Worm (Caenorhabditis elegans): Measurements from ENCODE around the gene dhs-11.
A peak's percentile ranks its signal among the peaks of the same experiment; 100 is the strongest.

dhs-11 gene

ce11 chrIII:10621208-10621607 is 21.5 kb downstream of the dhs-11 start, which contains the start of the genes lron-10 and hpr-9 (continued):
- TF ChIP-seq rcor-1 (GFP tag; IDR thresholded peaks at IDR 0.05) (peak; percentile 76), attf-3 (GFP tag; conservative IDR thresholded peaks at IDR 0.05) (no peak), bed-1 (GFP tag; IDR thresholded peaks at IDR 0.05) (peak; percentile 86; the same call in 1 of the 2 replicates), F55B11.4 (tag; optimal IDR thresholded peaks at IDR 0.05; ENCODE audit: borderline replicate concordance, insufficient read depth) (no peak), sdz-38 (tag; optimal IDR thresholded peaks at IDR 0.05) (no peak), zim-3 (tag; optimal IDR thresholded peaks at IDR 0.05) (peak; percentile 53), B0035.1 (tag; optimal IDR thresholded peaks at IDR 0.05) (no peak), fkh-3 (tag; optimal IDR thresholded peaks at IDR 0.05) (no peak), ztf-18 (tag; optimal IDR thresholded peaks at IDR 0.05) (peak; percentile 28), F39B2.1 (GFP tag; IDR thresholded peaks at IDR 0.05) (no peak), unc-130 (GFP tag; optimal IDR thresholded peaks at IDR 0.05) (peak; percentile 78), Y56A3A.18 (GFP tag; IDR thresholded peaks at IDR 0.05) (no peak), B0336.3 (GFP tag; IDR thresholded peaks at IDR 0.05) (peak; percentile 72), nhr-27 (tag; optimal IDR thresholded peaks at IDR 0.05) (peak; percentile 45), snpc-3.4 (tag; optimal IDR thresholded peaks at IDR 0.05) (peak; percentile 40), F37B4.10 (GFP tag; IDR thresholded peaks at IDR 0.05) (no peak), tlf-1 (GFP tag; optimal IDR thresholded peaks at IDR 0.05) (peak; percentile 50), F10E7.11 (tag; optimal IDR thresholded peaks at IDR 0.05) (no peak), dpff-1 (tag; optimal IDR thresholded peaks at IDR 0.05) (no peak), ceh-91 (GFP tag; IDR thresholded peaks at IDR 0.05) (peak; percentile 49), madf-6 (GFP tag; IDR thresholded peaks at IDR 0.05) (peak; percentile 78), nhr-90 (tag; optimal IDR thresholded peaks at IDR 0.05) (no peak), ceh-100 (GFP tag; IDR thresholded peaks at IDR 0.05) (peak; percentile 23; the same call in 1 of the 2 replicates), dpl-1 (GFP tag; optimal IDR thresholded peaks at IDR 0.05) (peak; percentile 17), ceh-79 (tag; optimal IDR thresholded peaks at IDR 0.05) (no peak), ccch-3 (GFP tag; optimal IDR thresholded peaks at IDR 0.05) (peak; percentile 6), F49E8.2 (tag; optimal IDR thresholded peaks at IDR 0.05; ENCODE audit: insufficient read depth) (no peak), bed-2 (GFP tag; IDR thresholded peaks at IDR 0.05) (peak; percentile 82; the same call in 1 of the 2 replicates), sptf-2 (GFP tag; optimal IDR thresholded peaks at IDR 0.05) (no peak), B0261.1 (tag; optimal IDR thresholded peaks at IDR 0.05) (peak; percentile 12), F23B12.7 (tag; optimal IDR thresholded peaks at IDR 0.05; ENCODE audit: insufficient read depth) (no peak), atf-7 (tag; optimal IDR thresholded peaks at IDR 0.05) (peak; percentile 3), F57A8.1 (GFP tag; optimal IDR thresholded peaks at IDR 0.05) (no peak), pha-4 (tag; optimal IDR thresholded peaks at IDR 0.05) (no peak), lin-54 (GFP tag; optimal IDR thresholded peaks at IDR 0.05) (peak; percentile 73)

ce11 chrIII:10615166-10615565 is 27.5 kb downstream of the dhs-11 start, which contains the start of gene mrpl-22:
Gene mrpl-22, plus strand, starts transcription at chrIII:10615466.
- no peak for TF ChIP-seq efl-1 (GFP tag; optimal IDR thresholded peaks at IDR 0.05)
- no peak for TF ChIP-seq lir-1 (GFP tag; conservative IDR thresholded peaks at IDR 0.05)
- TF ChIP-seq atf-7 (tag; optimal IDR thresholded peaks at IDR 0.05): no peak
- TF ChIP-seq Y56A3A.18 (GFP tag; IDR thresholded peaks at IDR 0.05): no peak
- peak in 1 of 3 experiments; percentile 16 for TF ChIP-seq lin-35 (GFP tag; optimal IDR thresholded peaks at IDR 0.05)
